Worm (Caenorhabditis elegans) whole organism, mixed stage, embryonic: ENCODE data around the gene Y11D7A.19.

Source experiments
- elt-1 ChIP-seq: sonication (generic microtip); optimal IDR thresholded peaks from 2 replicates; lab custom pipeline; 2017; ENCODE audit warnings: missing genetic modification characterization, mild to moderate bottlenecking, missing compliant biosample characterization, antibody characterized with exemption, moderate library complexity, borderline replicate concordance; ENCODE audit not compliant: insufficient read depth
- flh-1 ChIP-seq: fragments of 200-800 bp; sonication (Bioruptor generic); optimal IDR thresholded peaks from 2 replicates; lab custom pipeline; 2018; ENCODE audit warnings: mild to moderate bottlenecking, missing genetic modification characterization, moderate library complexity, missing compliant biosample characterization
- nhr-12 ChIP-seq: fragments of 150-350 bp; optimal IDR thresholded peaks from 2 replicates; lab custom pipeline; 2014; ENCODE audit warnings: missing biosample characterization, missing genetic modification characterization
- nhr-237 ChIP-seq: fragments of 150-350 bp; optimal IDR thresholded peaks from 2 replicates; lab custom pipeline; 2014; ENCODE audit warnings: missing biosample characterization, missing genetic modification characterization
- nhr-76 ChIP-seq: sonication (generic microtip); optimal IDR thresholded peaks from 2 replicates; lab custom pipeline; 2017; ENCODE audit warnings: missing biosample characterization, missing genetic modification characterization
- pha-4 ChIP-seq: fragments of 150-350 bp; optimal IDR thresholded peaks from 2 replicates; lab custom pipeline; 2018; ENCODE audit warnings: missing biosample characterization, missing genetic modification reagents, missing genetic modification characterization
- sem-2 ChIP-seq: fragments of 200-800 bp; sonication (Bioruptor generic); optimal IDR thresholded peaks from 2 replicates; lab custom pipeline; 2018; ENCODE audit warnings: mild to moderate bottlenecking, missing genetic modification characterization, missing compliant biosample characterization
- snpc-4 ChIP-seq: fragments of 150-350 bp; optimal IDR thresholded peaks from 2 replicates; lab custom pipeline; 2014; ENCODE audit warnings: missing biosample characterization, missing genetic modification characterization
- unc-39 ChIP-seq: fragments of 150-350 bp; optimal IDR thresholded peaks from 2 replicates; lab custom pipeline; 2014; ENCODE audit warnings: missing biosample characterization, missing genetic modification characterization
- ztf-11 ChIP-seq: fragments of 150-350 bp; optimal IDR thresholded peaks from 2 replicates; lab custom pipeline; 2014; ENCODE audit warnings: missing biosample characterization, missing genetic modification characterization

DNA sequence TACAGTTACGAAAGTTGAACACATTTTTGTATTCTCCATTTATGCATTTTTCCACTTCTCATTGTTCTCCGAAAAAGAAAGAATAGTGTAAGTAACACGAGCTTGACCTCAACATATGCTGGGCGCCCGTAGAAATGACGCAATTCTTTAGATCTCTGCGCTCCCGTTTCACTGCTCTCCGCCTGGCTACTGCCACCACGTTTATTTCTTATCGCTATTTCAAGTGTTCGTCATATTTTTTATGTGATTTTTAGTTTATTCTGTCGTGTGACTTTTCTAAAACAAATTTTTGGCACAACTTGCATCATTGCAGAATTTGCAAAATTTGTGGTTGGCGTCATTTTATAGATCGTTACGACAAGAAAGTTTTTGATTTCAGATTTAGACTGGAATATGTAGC, 49.4 kb downstream of the Y11D7A.19 start:
- TF ChIP-seq snpc-4 = no peak
- no peak for TF ChIP-seq ztf-11 (tag; lab: Kevin White, UChicago)
- TF ChIP-seq nhr-237 (tag; lab: Kevin White, UChicago) = no peak
- no peak for TF ChIP-seq nhr-12 (tag; lab: Kevin White, UChicago)
- TF ChIP-seq unc-39 (tag; lab: Kevin White, UChicago) = no peak
- no peak for TF ChIP-seq nhr-76 (tag; lab: Kevin White, UChicago)
- no peak for TF ChIP-seq pha-4 (tag; lab: Kevin White, UChicago)
- TF ChIP-seq sem-2 (GFP tag; lab: Kevin White, UChicago) = no peak
- TF ChIP-seq flh-1 = no peak
- no peak for TF ChIP-seq elt-1
